Worm (Caenorhabditis elegans) whole organism, late embryonic: ENCODE measurements around the gene F38A5.8.
"Not testable (repeated sequence)": the region's sequence is repeated elsewhere in the genome, so short reads cannot be mapped to it uniquely, and the experiment has no call there.

Source experiments
- F13H6.1 ChIP-seq: sonication (generic microtip); optimal IDR thresholded peaks from 2 replicates; lab custom pipeline; 2016; ENCODE audit warnings: missing genetic modification characterization, missing compliant biosample characterization
- K09A11.1 ChIP-seq: sonication (generic microtip); optimal IDR thresholded peaks from 2 replicates; lab custom pipeline; 2017; ENCODE audit warnings: antibody characterized with exemption, mild to moderate bottlenecking, missing genetic modification characterization, missing compliant biosample characterization; ENCODE audit not compliant: insufficient read depth
- Y22D7AL.16 ChIP-seq: sonication (generic microtip); optimal IDR thresholded peaks from 2 replicates; lab custom pipeline; 2016; ENCODE audit warnings: missing genetic modification characterization, missing compliant biosample characterization
- ahr-1 ChIP-seq: sonication (generic microtip); optimal IDR thresholded peaks from 2 replicates; lab custom pipeline; 2016; ENCODE audit warnings: missing genetic modification characterization, missing compliant biosample characterization
- ceh-14 ChIP-seq: sonication (generic microtip); optimal IDR thresholded peaks from 2 replicates; lab custom pipeline; 2016; ENCODE audit warnings: missing genotype, missing genetic modification characterization, missing compliant biosample characterization
- ceh-18 ChIP-seq: sonication (generic microtip); optimal IDR thresholded peaks from 2 replicates; lab custom pipeline; 2016; ENCODE audit warnings: missing genetic modification characterization, missing compliant biosample characterization
- ceh-2 ChIP-seq: sonication (generic microtip); optimal IDR thresholded peaks from 2 replicates; lab custom pipeline; 2016; ENCODE audit warnings: missing genotype, missing genetic modification characterization, missing compliant biosample characterization
- ceh-30 ChIP-seq: fragments of 150-350 bp; optimal IDR thresholded peaks from 2 replicates; lab custom pipeline; 2014; ENCODE audit warnings: missing biosample characterization, missing genetic modification characterization
- ceh-31 ChIP-seq: sonication (generic microtip); optimal IDR thresholded peaks from 2 replicates; lab custom pipeline; 2016; ENCODE audit warnings: missing genetic modification characterization, missing compliant biosample characterization
- ceh-45 ChIP-seq: fragments of 200-800 bp; sonication (Bioruptor generic); IDR thresholded peaks from 2 replicates; pipeline ENCODE4 v1.3.6; 2022; ENCODE audit warnings: missing genetic modification reagents, missing genetic modification characterization, missing compliant biosample characterization
- ceh-48 ChIP-seq: sonication (generic microtip); optimal IDR thresholded peaks from 2 replicates; lab custom pipeline; 2016; ENCODE audit warnings: missing genetic modification characterization, inconsistent platforms, missing compliant biosample characterization
- ceh-6 ChIP-seq: fragments of 200-800 bp; sonication (Bioruptor generic); optimal IDR thresholded peaks from 2 replicates; lab custom pipeline; 2018; ENCODE audit warnings: mild to moderate bottlenecking, missing genetic modification characterization, missing compliant biosample characterization
- fkh-6 ChIP-seq: sonication (generic microtip); optimal IDR thresholded peaks from 2 replicates; lab custom pipeline; 2016; ENCODE audit warnings: missing genetic modification characterization, missing compliant biosample characterization
- hlh-13 ChIP-seq: fragments of 200-800 bp; sonication (Bioruptor generic); optimal IDR thresholded peaks from 2 replicates; lab custom pipeline; 2018; ENCODE audit warnings: mild to moderate bottlenecking, missing genetic modification characterization, missing compliant biosample characterization
- hlh-30 ChIP-seq: sonication (generic microtip); optimal IDR thresholded peaks from 2 replicates; lab custom pipeline; 2017; ENCODE audit warnings: antibody characterized with exemption, missing genetic modification characterization, missing compliant biosample characterization; ENCODE audit not compliant: insufficient read depth
- hlh-8 ChIP-seq: sonication (generic microtip); optimal IDR thresholded peaks from 2 replicates; lab custom pipeline; 2016; ENCODE audit warnings: missing genotype, missing genetic modification characterization, missing compliant biosample characterization
- lim-6 ChIP-seq: sonication (generic microtip); optimal IDR thresholded peaks from 2 replicates; lab custom pipeline; 2016; ENCODE audit warnings: missing genetic modification characterization, missing compliant biosample characterization
- nhr-11 ChIP-seq: fragments of 150-350 bp; optimal IDR thresholded peaks from 2 replicates; lab custom pipeline; 2014; ENCODE audit warnings: missing biosample characterization, missing genetic modification characterization
- nhr-232 ChIP-seq: sonication (generic microtip); optimal IDR thresholded peaks from 2 replicates; lab custom pipeline; 2016; ENCODE audit warnings: missing genetic modification characterization, missing compliant biosample characterization
- npax-4 ChIP-seq: sonication (generic microtip); optimal IDR thresholded peaks from 2 replicates; lab custom pipeline; 2016; ENCODE audit warnings: missing genetic modification characterization, missing compliant biosample characterization
- odd-2 ChIP-seq: sonication (generic microtip); optimal IDR thresholded peaks from 2 replicates; lab custom pipeline; 2017; ENCODE audit warnings: antibody characterized with exemption, mild to moderate bottlenecking, missing genetic modification characterization, missing compliant biosample characterization
- pax-1 ChIP-seq: fragments of 150-350 bp; optimal IDR thresholded peaks from 2 replicates; lab custom pipeline; 2014; ENCODE audit warnings: missing biosample characterization, missing genetic modification characterization
- rnt-1 ChIP-seq: sonication (generic microtip); optimal IDR thresholded peaks from 2 replicates; lab custom pipeline; 2016; ENCODE audit warnings: missing genetic modification characterization, missing compliant biosample characterization
- sox-4 ChIP-seq: sonication (generic microtip); optimal IDR thresholded peaks from 2 replicates; lab custom pipeline; 2017; ENCODE audit warnings: mild to moderate bottlenecking, missing genetic modification characterization, inconsistent platforms, missing compliant biosample characterization
- tbx-2 ChIP-seq: sonication (generic microtip); optimal IDR thresholded peaks from 2 replicates; lab custom pipeline; 2016; ENCODE audit warnings: missing genetic modification characterization, missing compliant biosample characterization
- ttx-3 ChIP-seq: sonication (generic microtip); optimal IDR thresholded peaks from 2 replicates; lab custom pipeline; 2016; ENCODE audit warnings: missing genetic modification reagents, missing genetic modification characterization, missing compliant biosample characterization
- unc-3 ChIP-seq, 2 experiments: fragments of 200-800 bp in 1 of 2; sonication (Bioruptor generic) in 1 of 2; sonication (generic microtip) in 1 of 2; conservative IDR thresholded peaks in 1 of 2; optimal IDR thresholded peaks in 1 of 2; 2 replicates each; pipeline versions ENCODE4 v1.3.6 to Lab custom; 2016 to 2022; ENCODE audit warnings: missing compliant biosample characterization in 2 of 2, missing genetic modification characterization in 2 of 2, missing genetic modification reagents in 1 of 2
- unc-55 ChIP-seq: sonication (generic microtip); optimal IDR thresholded peaks from 2 replicates; lab custom pipeline; 2017; ENCODE audit warnings: missing biosample characterization, missing genetic modification reagents, missing genetic modification characterization

Gene F38A5.8

DNA sequence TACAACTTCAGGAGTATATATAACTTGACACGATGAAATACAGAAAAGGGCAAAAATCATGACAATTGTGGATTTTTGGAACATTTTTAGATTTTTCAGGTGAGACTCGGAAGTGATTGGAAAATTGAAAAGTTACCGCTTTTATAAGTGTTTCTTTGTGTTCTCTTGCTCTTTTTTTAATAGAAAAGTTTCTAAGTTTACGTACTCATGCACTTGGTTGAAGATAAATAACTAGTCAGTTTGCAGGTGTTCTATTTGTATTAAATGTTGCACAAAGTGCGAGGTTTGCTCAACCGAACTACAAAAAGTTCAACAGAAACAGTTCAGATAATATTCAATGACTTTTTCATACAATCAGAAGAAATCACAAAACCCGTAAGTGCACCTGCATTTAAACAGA lies 4.7 kb upstream of the F38A5.8 start, which contains the start of gene nspb-3:
Gene nspb-3, minus strand, starts transcription at position 101 of the 400 bp plus-strand sequence.
- TF ChIP-seq lim-6; unc-55; nhr-11 (tag; lab: Kevin White, UChicago): not testable (repeated sequence)

DNA sequence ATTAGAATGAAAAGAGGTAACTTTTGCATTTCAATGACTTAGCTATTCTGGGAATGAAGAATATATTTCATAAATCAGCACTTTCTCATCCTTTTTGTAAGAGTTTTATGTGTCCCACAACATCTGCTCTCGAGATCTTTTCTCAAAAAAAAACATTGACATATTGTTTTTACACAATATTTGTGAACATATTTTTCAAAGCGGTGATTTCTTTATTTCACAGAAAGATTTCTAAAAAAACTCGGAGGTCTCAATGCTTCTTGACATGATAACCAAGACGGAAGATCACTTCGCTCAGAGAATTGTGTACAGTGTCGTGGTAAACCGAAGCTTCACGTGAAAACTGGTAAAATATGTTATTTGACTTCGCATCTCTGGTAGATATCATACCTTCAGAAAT lies 3.6 kb upstream of the F38A5.8 start, which contains the start of gene F38A5.22:
Gene F38A5.22, minus strand, starts transcription at position 29 of the 400 bp plus-strand sequence.
- TF ChIP-seq ahr-1 (no peak), F13H6.1 (tag; lab: Kevin White, UChicago) (no peak), ceh-45 (GFP tag; lab: Robert Waterston, UW) (no peak), unc-55 (no peak), hlh-8 (tag; lab: Kevin White, UChicago) (no peak)

DNA sequence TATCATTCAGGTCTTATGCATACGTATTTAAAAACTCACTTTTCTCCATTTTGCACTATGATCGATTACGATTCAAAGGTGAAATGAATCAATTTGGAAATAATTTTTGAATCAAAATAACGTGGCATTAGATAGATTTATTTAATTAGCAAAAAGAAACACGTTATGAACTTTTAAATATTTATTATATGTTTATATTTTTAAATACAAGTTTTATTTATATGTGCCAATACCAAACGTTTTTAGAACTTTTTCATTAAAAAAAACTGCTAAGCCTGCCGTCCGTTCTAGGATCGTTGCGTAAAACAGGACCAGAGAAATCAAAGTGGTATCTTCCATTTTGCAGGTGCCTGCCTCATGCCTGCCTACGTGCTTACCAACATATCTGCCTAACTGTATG lies 2.2 kb upstream of the F38A5.8 start, which contains the start of gene F38A5.6:
Gene F38A5.6, minus strand, starts transcription at position 101 of the 400 bp plus-strand sequence.
- no peak for TF ChIP-seq ceh-48

DNA sequence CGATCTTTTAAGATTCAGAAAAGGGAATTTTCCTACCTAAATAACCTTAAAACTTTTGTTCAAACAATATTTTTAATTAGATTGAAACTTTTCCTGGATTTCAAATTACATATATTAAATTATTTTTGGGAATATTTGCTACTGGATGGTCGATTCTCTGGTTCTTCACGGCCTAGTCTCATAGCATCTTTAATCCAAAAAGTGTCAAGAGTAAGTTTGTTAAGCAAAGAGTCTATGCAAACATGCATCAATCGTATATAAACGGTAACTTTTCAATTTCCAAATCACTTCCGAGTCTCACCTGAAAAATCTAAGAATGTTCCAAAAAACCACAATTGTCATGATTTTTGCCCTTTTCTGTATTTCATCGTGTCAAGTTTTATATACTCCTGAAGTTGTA lies 1.6 kb upstream of the F38A5.8 start, which contains the start of gene nspb-4:
Gene nspb-4, plus strand, starts transcription at position 301 of the 400 bp plus-strand sequence.
- not testable (repeated sequence) for TF ChIP-seq Y22D7AL.16, odd-2, rnt-1 (tag; lab: Kevin White, UChicago)

DNA sequence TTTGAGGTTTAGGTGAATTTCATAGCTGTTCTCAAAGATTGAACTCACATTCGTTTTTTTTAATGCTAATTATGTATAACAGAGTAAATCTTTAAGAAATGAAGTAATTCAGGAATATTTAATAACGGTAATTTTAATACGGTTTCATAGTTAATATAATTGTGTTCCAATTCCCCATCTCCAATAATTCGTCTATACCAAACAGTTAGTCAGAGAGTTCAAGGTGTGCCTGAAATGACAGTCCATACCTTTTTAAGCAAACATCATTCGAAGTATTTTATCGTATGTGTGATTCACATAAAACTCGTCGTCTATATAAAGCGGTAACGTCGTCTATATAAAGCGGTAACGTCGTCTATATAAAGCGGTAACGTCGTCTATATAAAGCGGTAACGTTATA lies 807 bp upstream of the F38A5.8 start, which contains the start of gene nspb-5:
Gene nspb-5, plus strand, starts transcription at position 301 of the 400 bp plus-strand sequence.
- TF ChIP-seq fkh-6 (tag; lab: Kevin White, UChicago); ceh-6 (GFP tag; lab: Kevin White, UChicago); nhr-232 (tag; lab: Kevin White, UChicago): not testable (repeated sequence)
- TF ChIP-seq, all 69 proteins: peak for 0; not testable (repeated sequence) for 69

DNA sequence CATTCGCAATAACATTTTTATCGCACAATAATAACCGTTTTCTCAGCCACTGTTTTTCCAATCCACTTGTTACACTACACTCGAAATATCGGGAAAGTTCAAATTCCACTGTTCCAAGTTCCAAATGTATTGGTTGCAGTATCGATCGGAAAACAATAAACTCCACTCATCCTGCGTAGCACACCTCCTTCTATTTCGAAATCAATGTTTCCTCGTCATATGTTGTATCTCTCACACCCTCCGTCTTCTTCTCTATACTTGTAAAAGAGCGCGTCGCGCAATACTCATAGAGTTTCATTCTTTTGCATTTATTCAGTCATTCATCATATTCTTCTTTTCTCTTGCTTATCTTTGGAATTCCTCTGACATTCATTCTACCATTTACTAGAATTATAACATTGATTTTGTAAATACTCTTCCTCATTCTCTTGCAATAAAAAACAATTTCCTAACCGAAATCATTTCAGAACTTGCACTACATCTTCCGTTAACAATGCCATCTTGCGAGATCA lies 1.7 kb downstream of the F38A5.8 start, which contains the start of gene sup-36:
Gene sup-36, plus strand, starts transcription at position 462 of the 512 bp plus-strand sequence.
- TF ChIP-seq ceh-48 = peak; percentile 40
- no peak for TF ChIP-seq hlh-13 (GFP tag; lab: Kevin White, UChicago)
- TF ChIP-seq ceh-18 (tag; lab: Kevin White, UChicago) = no peak
- peak; percentile 5 for TF ChIP-seq hlh-30
- no peak for TF ChIP-seq unc-3 (GFP tag; conservative IDR thresholded peaks at IDR 0.05; lab: Robert Waterston, UW)
- no peak for TF ChIP-seq unc-3 (tag; optimal IDR thresholded peaks at IDR 0.05; lab: Kevin White, UChicago)
- no peak for TF ChIP-seq rnt-1 (tag; lab: Kevin White, UChicago)

DNA sequence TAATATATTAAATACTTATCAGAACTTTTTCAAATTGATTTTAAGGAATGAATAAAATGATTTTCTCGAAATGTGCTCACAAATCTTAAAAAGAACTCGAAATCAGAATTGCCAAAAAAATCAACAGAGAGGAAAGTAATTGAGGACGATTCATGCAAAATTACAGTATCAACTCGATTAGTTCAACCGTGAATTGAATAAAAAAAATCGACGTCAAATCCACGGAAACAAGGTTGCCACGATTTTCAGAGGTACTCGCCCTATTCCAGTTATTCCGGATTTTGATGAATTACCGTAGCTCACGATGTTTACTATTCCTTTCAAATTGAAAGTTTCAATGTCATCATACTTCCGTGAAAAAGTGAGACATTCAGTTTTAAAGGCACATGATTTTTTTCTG lies 2.8 kb downstream of the F38A5.8 start, which contains the start of gene F15B10.3:
Gene F15B10.3, plus strand, starts transcription at position 301 of the 400 bp plus-strand sequence.
- TF ChIP-seq ahr-1 (no peak), pax-1 (tag; lab: Kevin White, UChicago) (no peak), K09A11.1 (tag; lab: Kevin White, UChicago) (no peak), ceh-2 (tag; lab: Kevin White, UChicago) (no peak)
- TF ChIP-seq, all 69 proteins: peak for 0

DNA sequence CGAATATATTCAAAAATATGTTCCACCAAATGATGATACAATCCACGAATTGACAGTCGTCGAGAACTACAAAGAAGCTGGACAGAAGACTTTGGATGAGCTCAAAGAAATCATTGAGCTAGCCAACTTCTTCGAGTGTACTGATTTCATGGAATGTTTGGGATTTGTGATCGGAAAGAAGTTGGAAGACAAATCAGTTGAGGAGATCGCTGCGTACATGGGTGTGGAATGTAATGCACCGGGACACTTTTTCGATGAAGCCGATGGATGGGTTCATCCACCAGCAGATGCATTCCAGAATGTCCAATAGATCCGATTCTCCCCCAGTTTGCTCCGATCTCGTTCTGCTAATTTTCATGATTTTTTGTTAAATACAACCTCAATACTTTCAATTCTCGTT lies 4.0 kb downstream of the F38A5.8 start:
- TF ChIP-seq ceh-2 (tag; lab: Kevin White, UChicago) (no peak), hlh-30 (no peak), ceh-31 (tag; lab: Kevin White, UChicago) (no peak), tbx-2 (no peak), ceh-14 (tag; lab: Kevin White, UChicago) (no peak), npax-4 (tag; lab: Kevin White, UChicago) (no peak), ttx-3 (tag; lab: Kevin White, UChicago) (no peak), ceh-45 (GFP tag; lab: Robert Waterston, UW) (no peak), sox-4 (tag; lab: Kevin White, UChicago) (no peak), Y22D7AL.16 (tag; lab: Kevin White, UChicago) (no peak), ceh-30 (no peak)
